Worm (Caenorhabditis elegans) whole organism, L2 larva: ENCODE data around the gene C14B9.8.

Experiments used
- C34F6.9 ChIP-seq: fragments of 150-350 bp; optimal IDR thresholded peaks from 2 replicates; lab custom pipeline; 2014; ENCODE audit warnings: missing biosample characterization, missing genetic modification characterization
- F13H6.1 ChIP-seq: sonication (generic microtip); optimal IDR thresholded peaks from 2 replicates; lab custom pipeline; 2016; ENCODE audit warnings: missing genetic modification characterization, missing compliant biosample characterization
- R02D3.7 ChIP-seq: fragments of 150-350 bp; optimal IDR thresholded peaks from 2 replicates; lab custom pipeline; 2014; ENCODE audit warnings: missing biosample characterization, missing genetic modification characterization
- ZK546.5 ChIP-seq: sonication (generic microtip); optimal IDR thresholded peaks from 2 replicates; lab custom pipeline; 2017; ENCODE audit warnings: missing biosample characterization, missing genetic modification characterization
- alr-1 ChIP-seq: fragments of 150-350 bp; optimal IDR thresholded peaks from 2 replicates; lab custom pipeline; 2014; ENCODE audit warnings: missing biosample characterization, missing genetic modification characterization
- aly-2 ChIP-seq: fragments of 150-350 bp; optimal IDR thresholded peaks from 2 replicates; lab custom pipeline; 2014; ENCODE audit warnings: missing biosample characterization, missing genetic modification characterization
- blmp-1 ChIP-seq: sonication (generic microtip); optimal IDR thresholded peaks from 2 replicates; lab custom pipeline; 2017; ENCODE audit warnings: missing genetic modification characterization, mild to moderate bottlenecking, missing compliant biosample characterization, antibody characterized with exemption, moderate library complexity; ENCODE audit not compliant: insufficient read depth
- ceh-16 ChIP-seq: fragments of 150-350 bp; optimal IDR thresholded peaks from 2 replicates; lab custom pipeline; 2014; ENCODE audit warnings: missing biosample characterization, missing genetic modification characterization
- ceh-82 ChIP-seq: fragments of 150-350 bp; optimal IDR thresholded peaks from 2 replicates; lab custom pipeline; 2014; ENCODE audit warnings: missing biosample characterization, missing genetic modification characterization
- crh-2 ChIP-seq: sonication (generic microtip); optimal IDR thresholded peaks from 2 replicates; lab custom pipeline; 2017; ENCODE audit warnings: missing biosample characterization, missing genetic modification characterization
- dmd-4 ChIP-seq: sonication (generic microtip); optimal IDR thresholded peaks from 2 replicates; lab custom pipeline; 2017; ENCODE audit warnings: missing biosample characterization, missing genetic modification characterization
- egl-27 ChIP-seq: sonication (generic microtip); optimal IDR thresholded peaks from 3 replicates; lab custom pipeline; 2017; ENCODE audit warnings: missing biosample characterization, missing genetic modification reagents, missing genetic modification characterization
- elt-1 ChIP-seq: fragments of 150-350 bp; optimal IDR thresholded peaks from 2 replicates; lab custom pipeline; 2014; ENCODE audit warnings: missing biosample characterization, missing genetic modification characterization
- elt-3 ChIP-seq: sonication (generic microtip); optimal IDR thresholded peaks from 2 replicates; lab custom pipeline; 2017; ENCODE audit warnings: missing biosample characterization, missing genetic modification characterization
- gmeb-1 ChIP-seq: fragments of 150-350 bp; optimal IDR thresholded peaks from 2 replicates; lab custom pipeline; 2014; ENCODE audit warnings: missing biosample characterization, missing genetic modification characterization
- lin-11 ChIP-seq: fragments of 150-350 bp; sonication (generic microtip); optimal IDR thresholded peaks from 2 replicates; lab custom pipeline; 2014; ENCODE audit warnings: missing biosample characterization, missing genetic modification characterization, inconsistent platforms, mixed read lengths
- lin-13 ChIP-seq: fragments of 150-350 bp; optimal IDR thresholded peaks from 2 replicates; lab custom pipeline; 2014; ENCODE audit warnings: missing biosample characterization, missing genetic modification reagents, missing genetic modification characterization
- lin-39 ChIP-seq: fragments of 150-350 bp; optimal IDR thresholded peaks from 2 replicates; lab custom pipeline; 2014; ENCODE audit warnings: missing biosample characterization, missing genetic modification reagents, missing genetic modification characterization
- lsy-2 ChIP-seq, 2 experiments: fragments of 150-350 bp in 1 of 2; sonication (generic microtip) in 1 of 2; optimal IDR thresholded peaks; 2 replicates each; lab custom pipeline; 2014 to 2017; ENCODE audit warnings: missing biosample characterization in 2 of 2, missing genetic modification characterization in 2 of 2
- mab-5 ChIP-seq: fragments of 150-350 bp; optimal IDR thresholded peaks from 2 replicates; lab custom pipeline; 2014; ENCODE audit warnings: missing biosample characterization, missing genetic modification characterization
- nhr-10 ChIP-seq: sonication (generic microtip); optimal IDR thresholded peaks from 2 replicates; lab custom pipeline; 2017; ENCODE audit warnings: missing biosample characterization, missing genetic modification characterization
- nhr-11 ChIP-seq: fragments of 150-350 bp; optimal IDR thresholded peaks from 2 replicates; lab custom pipeline; 2014; ENCODE audit warnings: missing biosample characterization, missing genetic modification characterization
- nhr-12 ChIP-seq: fragments of 150-350 bp; optimal IDR thresholded peaks from 2 replicates; lab custom pipeline; 2014; ENCODE audit warnings: missing biosample characterization, missing genetic modification characterization
- nhr-129 ChIP-seq: fragments of 150-350 bp; optimal IDR thresholded peaks from 2 replicates; lab custom pipeline; 2014; ENCODE audit warnings: missing biosample characterization, missing genetic modification characterization
- nhr-23 ChIP-seq: fragments of 150-350 bp; optimal IDR thresholded peaks from 2 replicates; lab custom pipeline; 2014; ENCODE audit warnings: missing biosample characterization, missing genetic modification reagents, missing genetic modification characterization
- nhr-25 ChIP-seq: fragments of 150-350 bp; sonication (generic microtip); optimal IDR thresholded peaks from 3 replicates; lab custom pipeline; 2014; ENCODE audit warnings: missing biosample characterization, missing genetic modification characterization
- nhr-6 ChIP-seq: fragments of 150-350 bp; optimal IDR thresholded peaks from 2 replicates; lab custom pipeline; 2014; ENCODE audit warnings: missing biosample characterization, missing genetic modification characterization
- nhr-77 ChIP-seq: fragments of 150-350 bp; optimal IDR thresholded peaks from 2 replicates; lab custom pipeline; 2014; ENCODE audit warnings: missing biosample characterization, missing genetic modification characterization
- peb-1 ChIP-seq: fragments of 150-350 bp; optimal IDR thresholded peaks from 2 replicates; lab custom pipeline; 2014; ENCODE audit warnings: missing biosample characterization, missing genetic modification characterization
- sem-4 ChIP-seq: fragments of 150-350 bp; optimal IDR thresholded peaks from 2 replicates; lab custom pipeline; 2014; ENCODE audit warnings: missing biosample characterization, missing genetic modification reagents, missing genetic modification characterization
- skn-1 ChIP-seq: sonication (generic microtip); optimal IDR thresholded peaks from 2 replicates; lab custom pipeline; 2017; ENCODE audit warnings: missing biosample characterization, missing genetic modification characterization
- sma-3 ChIP-seq: sonication (generic microtip); optimal IDR thresholded peaks from 2 replicates; lab custom pipeline; 2016; ENCODE audit warnings: missing genetic modification reagents, missing genetic modification characterization, missing compliant biosample characterization
- sma-9 ChIP-seq, 2 experiments: fragments of 150-350 bp in 1 of 2; sonication (generic microtip) in 1 of 2; optimal IDR thresholded peaks; 2 replicates each; lab custom pipeline; 2014 to 2016; ENCODE audit warnings: missing genetic modification characterization in 2 of 2, mild to moderate bottlenecking in 1 of 2, missing biosample characterization in 1 of 2, missing compliant biosample characterization in 1 of 2, missing genetic modification reagents in 1 of 2, moderate library complexity in 1 of 2
- snpc-4 ChIP-seq: fragments of 150-350 bp; optimal IDR thresholded peaks from 2 replicates; lab custom pipeline; 2014; ENCODE audit warnings: missing biosample characterization, missing genetic modification characterization
- unc-55 ChIP-seq: fragments of 150-350 bp; sonication (generic microtip); optimal IDR thresholded peaks from 3 replicates; lab custom pipeline; 2014; ENCODE audit warnings: missing biosample characterization, missing genetic modification reagents, missing genetic modification characterization
- unc-62 ChIP-seq: fragments of 150-350 bp; optimal IDR thresholded peaks from 2 replicates; lab custom pipeline; 2014; ENCODE audit warnings: missing biosample characterization, missing genetic modification reagents, missing genetic modification characterization
- ztf-1 ChIP-seq: fragments of 200-800 bp; sonication (Bioruptor generic); conservative IDR thresholded peaks from 2 replicates; pipeline ENCODE4 v1.3.6; 2022; ENCODE audit warnings: missing genetic modification characterization, missing compliant biosample characterization
- ztf-11 ChIP-seq: sonication (generic microtip); optimal IDR thresholded peaks from 2 replicates; lab custom pipeline; 2017; ENCODE audit warnings: missing biosample characterization, missing genetic modification characterization
- ztf-4 ChIP-seq: fragments of 150-350 bp; optimal IDR thresholded peaks from 2 replicates; lab custom pipeline; 2014; ENCODE audit warnings: missing biosample characterization, missing genetic modification characterization

The C14B9.8 gene

DNA sequence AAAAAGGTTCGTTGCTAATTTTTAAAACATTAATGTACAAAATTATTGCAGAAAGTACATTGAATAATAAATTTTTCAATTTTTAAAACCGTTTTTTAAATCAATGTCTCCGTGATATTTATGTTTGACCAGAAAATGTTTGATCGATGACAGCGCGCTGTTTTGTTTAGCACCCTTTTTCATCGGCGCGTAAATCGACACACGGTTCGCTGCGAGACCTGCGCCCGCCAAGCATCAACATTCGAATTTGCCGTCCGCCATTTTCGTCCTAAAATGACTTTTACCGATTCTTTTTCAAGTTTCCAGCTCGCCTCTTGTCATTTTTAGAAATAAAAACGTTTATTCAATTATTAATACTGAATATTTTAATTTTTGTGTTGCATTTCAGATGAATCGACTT is 43.5 kb downstream of the C14B9.8 start, which contains the start of gene plk-1:
Gene plk-1 (plus strand): TSS at position 389 of the 400 bp plus-strand sequence.
- TF ChIP-seq R02D3.7: peak; percentile 55
- TF ChIP-seq nhr-12: no peak
- TF ChIP-seq lin-39 (tag; lab: Kevin White, UChicago): no peak
- no peak for TF ChIP-seq ceh-82
- no peak for TF ChIP-seq lin-11 (tag; lab: Kevin White, UChicago)
- no peak for TF ChIP-seq blmp-1 (tag; lab: Kevin White, UChicago)
- TF ChIP-seq sma-9 (GFP tag; optimal IDR thresholded peaks at IDR 0.05; lab: Kevin White, UChicago): no peak
- no peak for TF ChIP-seq sma-9 (tag; optimal IDR thresholded peaks at IDR 0.05; lab: Kevin White, UChicago)
- TF ChIP-seq nhr-10: no peak
- TF ChIP-seq nhr-25 (tag; lab: Kevin White, UChicago): no peak
- TF ChIP-seq ztf-4 (tag; lab: Kevin White, UChicago): no peak
- TF ChIP-seq nhr-77 (tag; lab: Kevin White, UChicago): no peak
- no peak for TF ChIP-seq unc-62
- no peak for TF ChIP-seq skn-1
- TF ChIP-seq gmeb-1 (tag; lab: Kevin White, UChicago): peak; percentile 72
- no peak for TF ChIP-seq ztf-1
- no peak for TF ChIP-seq lin-13
- TF ChIP-seq snpc-4 (tag; lab: Kevin White, UChicago): no peak
- TF ChIP-seq aly-2 (tag; lab: Kevin White, UChicago): no peak
- peak; percentile 11 for TF ChIP-seq crh-2
- no peak for TF ChIP-seq elt-1
- TF ChIP-seq dmd-4: no peak
- TF ChIP-seq mab-5 (tag; lab: Kevin White, UChicago): no peak
- no peak for TF ChIP-seq ZK546.5 (tag; lab: Kevin White, UChicago)
- TF ChIP-seq ztf-11 (tag; lab: Kevin White, UChicago): no peak
- no peak for TF ChIP-seq nhr-23 (tag; lab: Kevin White, UChicago)
- no peak for TF ChIP-seq F13H6.1 (tag; lab: Kevin White, UChicago)
- TF ChIP-seq nhr-6 (tag; lab: Kevin White, UChicago): no peak
- no peak for TF ChIP-seq unc-55 (GFP tag; lab: Kevin White, UChicago)
- no peak for TF ChIP-seq sem-4 (tag; lab: Kevin White, UChicago)
- peak; percentile 11 for TF ChIP-seq C34F6.9 (tag; lab: Kevin White, UChicago)
- no peak for TF ChIP-seq ceh-16 (tag; lab: Kevin White, UChicago)
- TF ChIP-seq elt-3: no peak
- peak in 1 of 2 experiments; percentile 57 for TF ChIP-seq lsy-2 (tag; optimal IDR thresholded peaks at IDR 0.05; lab: Kevin White, UChicago)
- no peak for TF ChIP-seq alr-1
- peak; percentile 2 for TF ChIP-seq sma-3 (GFP tag; lab: Kevin White, UChicago)
- no peak for TF ChIP-seq nhr-129
- no peak for TF ChIP-seq peb-1

ce11 chrIII:8099022-8099421 is 45.4 kb downstream of the C14B9.8 start, which contains the start of gene K06H7.1:
Gene K06H7.1 (plus strand): TSS chrIII:8099322.
- TF ChIP-seq blmp-1 (tag; lab: Kevin White, UChicago) (no peak), nhr-129 (no peak), gmeb-1 (tag; lab: Kevin White, UChicago) (no peak), nhr-11 (tag; lab: Kevin White, UChicago) (no peak)

ce11 chrIII:8098116-8098515 is 46.3 kb downstream of the C14B9.8 start, which contains the start of gene K06H7.8:
Gene K06H7.8 (minus strand): TSS chrIII:8098216.
- TF ChIP-seq R02D3.7: no peak
- TF ChIP-seq mab-5 (tag; lab: Kevin White, UChicago): no peak
- no peak for TF ChIP-seq alr-1
- TF ChIP-seq lin-39 (tag; lab: Kevin White, UChicago): no peak
- no peak for TF ChIP-seq unc-55 (GFP tag; lab: Kevin White, UChicago)
- TF ChIP-seq peb-1: no peak
- no peak for TF ChIP-seq unc-62
- TF ChIP-seq dmd-4: no peak
- TF ChIP-seq ZK546.5 (tag; lab: Kevin White, UChicago): no peak
- TF ChIP-seq egl-27: no peak
- no peak for TF ChIP-seq aly-2 (tag; lab: Kevin White, UChicago)
- TF ChIP-seq ztf-1: no peak
- no peak for TF ChIP-seq nhr-10
